Worm (Caenorhabditis elegans) whole organism, mixed stage, embryonic: ENCODE measurements around the gene dml-1.

Experiments
- ceh-83 ChIP-seq: fragments of 200-800 bp; sonication (Bioruptor generic); optimal IDR thresholded peaks from 2 replicates; lab custom pipeline; 2018; ENCODE audit warnings: mild to moderate bottlenecking, missing genetic modification characterization, missing compliant biosample characterization
- nhr-237 ChIP-seq: fragments of 150-350 bp; optimal IDR thresholded peaks from 2 replicates; lab custom pipeline; 2014; ENCODE audit warnings: missing biosample characterization, missing genetic modification characterization
- sptf-1 ChIP-seq: sonication (generic microtip); optimal IDR thresholded peaks from 2 replicates; lab custom pipeline; 2017; ENCODE audit warnings: mild to moderate bottlenecking, missing genetic modification characterization, moderate library complexity, missing compliant biosample characterization
- unc-39 ChIP-seq: fragments of 150-350 bp; optimal IDR thresholded peaks from 2 replicates; lab custom pipeline; 2014; ENCODE audit warnings: missing biosample characterization, missing genetic modification characterization
- unc-62 ChIP-seq: fragments of 150-350 bp; optimal IDR thresholded peaks from 2 replicates; lab custom pipeline; 2014; ENCODE audit warnings: missing biosample characterization, missing genetic modification reagents, missing genetic modification characterization

DNA sequence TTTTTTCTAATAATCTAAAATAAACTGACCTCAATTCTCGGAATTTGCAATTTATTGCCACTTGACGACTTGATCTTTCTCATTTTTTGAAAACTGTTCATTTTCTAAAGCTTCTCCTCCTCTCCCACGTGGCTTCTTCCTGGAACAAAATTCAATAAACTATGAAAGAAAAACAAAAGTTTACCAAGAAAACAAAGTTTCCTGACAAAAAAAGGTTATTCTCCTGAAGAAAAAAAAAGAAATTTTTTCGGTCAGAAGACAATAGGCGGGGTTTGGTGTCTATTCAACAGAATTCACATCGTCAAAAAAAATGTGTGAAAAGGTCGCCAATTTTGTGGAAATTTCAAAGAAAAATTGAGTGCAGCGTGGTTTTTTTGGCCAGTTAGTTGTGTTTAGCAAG lies 22.0 kb upstream of the dml-1 start, which contains the start of gene Y54G2A.16:
- TF ChIP-seq nhr-237 (tag; lab: Kevin White, UChicago) (no peak), sptf-1 (no peak), unc-39 (no peak), ceh-83 (no peak), unc-62 (no peak)
